Worm (Caenorhabditis elegans): Measurements from ENCODE around the gene ZK666.11.
"Not testable (repeated sequence)": the region's sequence is repeated elsewhere in the genome, so short reads cannot be mapped to it uniquely, and the experiment has no call there.

The ZK666.11 gene

ce11 chrII:10481824-10482556, at the start of gene ZK666.11, which contains the start of gene clec-60:
ZK666.11 (plus strand) TSS chrII:10482522.
clec-60 (minus strand) TSS chrII:10481874.
- TF ChIP-seq ztf-23 (GFP tag; IDR thresholded peaks at IDR 0.05) (no peak), T22C8.4 (GFP tag; IDR thresholded peaks at IDR 0.05) (no peak), flt-1 (GFP tag; IDR thresholded peaks at IDR 0.05) (no peak), tab-1 (GFP tag; IDR thresholded peaks at IDR 0.05) (no peak), ztf-29 (GFP tag; IDR thresholded peaks at IDR 0.05) (no peak), cog-1 (tag; optimal IDR thresholded peaks at IDR 0.05) (no peak), ref-1 (GFP tag; conservative IDR thresholded peaks at IDR 0.05) (no peak), klf-2 (GFP tag; conservative IDR thresholded peaks at IDR 0.05) (no peak), med-1 (GFP tag; optimal IDR thresholded peaks at IDR 0.05; ENCODE audit: insufficient read depth) (no peak)

ce11 chrII:10435836-10436235, 46.5 kb upstream of the ZK666.11 start, which contains the start of gene cut-4:
cut-4 (plus strand) TSS chrII:10436136.
- TF ChIP-seq ztf-23 (GFP tag; IDR thresholded peaks at IDR 0.05), result no peak
- no peak for TF ChIP-seq T22C8.4 (GFP tag; IDR thresholded peaks at IDR 0.05)
- TF ChIP-seq klf-2 (GFP tag; conservative IDR thresholded peaks at IDR 0.05), result no peak
- no peak for TF ChIP-seq med-1 (GFP tag; optimal IDR thresholded peaks at IDR 0.05; ENCODE audit: insufficient read depth)
- no peak for TF ChIP-seq ztf-29 (GFP tag; IDR thresholded peaks at IDR 0.05)
- no peak for TF ChIP-seq tab-1 (GFP tag; IDR thresholded peaks at IDR 0.05)
- no peak for TF ChIP-seq flt-1 (GFP tag; IDR thresholded peaks at IDR 0.05)
- TF ChIP-seq ref-1 (GFP tag; conservative IDR thresholded peaks at IDR 0.05), result no peak
- no peak for TF ChIP-seq cog-1 (tag; optimal IDR thresholded peaks at IDR 0.05)

- TF ChIP-seq klf-2 (GFP tag; conservative IDR thresholded peaks at IDR 0.05) (no peak), med-1 (GFP tag; optimal IDR thresholded peaks at IDR 0.05; ENCODE audit: insufficient read depth) (no peak), ztf-29 (GFP tag; IDR thresholded peaks at IDR 0.05) (no peak), ref-1 (GFP tag; conservative IDR thresholded peaks at IDR 0.05) (no peak), tab-1 (GFP tag; IDR thresholded peaks at IDR 0.05) (no peak), ztf-23 (GFP tag; IDR thresholded peaks at IDR 0.05) (no peak), flt-1 (GFP tag; IDR thresholded peaks at IDR 0.05) (no peak), T22C8.4 (GFP tag; IDR thresholded peaks at IDR 0.05) (no peak)
These were observed 44.5 kb upstream of the ZK666.11 start for ce11 chrII:10437840-10438239.

ce11 chrII:10439976-10440375, 42.3 kb upstream of the ZK666.11 start, which contains the start of gene E04D5.4:
E04D5.4 (plus strand) TSS chrII:10440276.
- TF ChIP-seq cog-1 (tag; optimal IDR thresholded peaks at IDR 0.05) (no peak), klf-2 (GFP tag; conservative IDR thresholded peaks at IDR 0.05) (no peak), ztf-23 (GFP tag; IDR thresholded peaks at IDR 0.05) (no peak), tab-1 (GFP tag; IDR thresholded peaks at IDR 0.05) (no peak), ref-1 (GFP tag; conservative IDR thresholded peaks at IDR 0.05) (no peak), med-1 (GFP tag; optimal IDR thresholded peaks at IDR 0.05; ENCODE audit: insufficient read depth) (no peak), T22C8.4 (GFP tag; IDR thresholded peaks at IDR 0.05) (no peak), flt-1 (GFP tag; IDR thresholded peaks at IDR 0.05) (no peak), ztf-29 (GFP tag; IDR thresholded peaks at IDR 0.05) (no peak)

ce11 chrII:10442846-10443245, 39.5 kb upstream of the ZK666.11 start, which contains the start of gene ZK673.1:
ZK673.1 (plus strand) TSS chrII:10443146.
- not testable (repeated sequence) for TF ChIP-seq flt-1 (GFP tag; IDR thresholded peaks at IDR 0.05); tab-1 (GFP tag; IDR thresholded peaks at IDR 0.05); klf-2 (GFP tag; conservative IDR thresholded peaks at IDR 0.05)

- TF ChIP-seq med-1 (GFP tag; optimal IDR thresholded peaks at IDR 0.05; ENCODE audit: insufficient read depth), result no peak
- no peak for TF ChIP-seq tab-1 (GFP tag; IDR thresholded peaks at IDR 0.05)
- no peak for TF ChIP-seq flt-1 (GFP tag; IDR thresholded peaks at IDR 0.05)
- TF ChIP-seq klf-2 (GFP tag; conservative IDR thresholded peaks at IDR 0.05), result no peak
- no peak for TF ChIP-seq ref-1 (GFP tag; conservative IDR thresholded peaks at IDR 0.05)
- TF ChIP-seq cog-1 (tag; optimal IDR thresholded peaks at IDR 0.05), result no peak
- TF ChIP-seq ztf-29 (GFP tag; IDR thresholded peaks at IDR 0.05), result no peak
- no peak for TF ChIP-seq ztf-23 (GFP tag; IDR thresholded peaks at IDR 0.05)
- no peak for TF ChIP-seq T22C8.4 (GFP tag; IDR thresholded peaks at IDR 0.05)
These were observed 38.4 kb upstream of the ZK666.11 start for ce11 chrII:10443898-10444297.

ce11 chrII:10444971-10445707, 37.2 kb upstream of the ZK666.11 start:
- TF ChIP-seq ztf-23 (GFP tag; IDR thresholded peaks at IDR 0.05) (no peak), T22C8.4 (GFP tag; IDR thresholded peaks at IDR 0.05) (no peak), ref-1 (GFP tag; conservative IDR thresholded peaks at IDR 0.05) (no peak), ztf-29 (GFP tag; IDR thresholded peaks at IDR 0.05) (no peak), cog-1 (tag; optimal IDR thresholded peaks at IDR 0.05) (no peak), tab-1 (GFP tag; IDR thresholded peaks at IDR 0.05) (no peak), med-1 (GFP tag; optimal IDR thresholded peaks at IDR 0.05; ENCODE audit: insufficient read depth) (no peak), flt-1 (GFP tag; IDR thresholded peaks at IDR 0.05) (no peak)

ce11 chrII:10445738-10446137, 36.6 kb upstream of the ZK666.11 start:
- TF ChIP-seq ref-1 (GFP tag; conservative IDR thresholded peaks at IDR 0.05) (no peak), tab-1 (GFP tag; IDR thresholded peaks at IDR 0.05) (no peak), T22C8.4 (GFP tag; IDR thresholded peaks at IDR 0.05) (no peak), med-1 (GFP tag; optimal IDR thresholded peaks at IDR 0.05; ENCODE audit: insufficient read depth) (no peak), ztf-29 (GFP tag; IDR thresholded peaks at IDR 0.05) (no peak), cog-1 (tag; optimal IDR thresholded peaks at IDR 0.05) (no peak), flt-1 (GFP tag; IDR thresholded peaks at IDR 0.05) (no peak), ztf-23 (GFP tag; IDR thresholded peaks at IDR 0.05) (no peak)

ce11 chrII:10446300-10446699, 36.0 kb upstream of the ZK666.11 start:
- TF ChIP-seq ztf-29 (GFP tag; IDR thresholded peaks at IDR 0.05), result no peak
- no peak for TF ChIP-seq klf-2 (GFP tag; conservative IDR thresholded peaks at IDR 0.05)
- no peak for TF ChIP-seq ref-1 (GFP tag; conservative IDR thresholded peaks at IDR 0.05)
- no peak for TF ChIP-seq flt-1 (GFP tag; IDR thresholded peaks at IDR 0.05)
- no peak for TF ChIP-seq cog-1 (tag; optimal IDR thresholded peaks at IDR 0.05)
- no peak for TF ChIP-seq med-1 (GFP tag; optimal IDR thresholded peaks at IDR 0.05; ENCODE audit: insufficient read depth)
- TF ChIP-seq T22C8.4 (GFP tag; IDR thresholded peaks at IDR 0.05), result no peak
- TF ChIP-seq tab-1 (GFP tag; IDR thresholded peaks at IDR 0.05), result no peak
- no peak for TF ChIP-seq ztf-23 (GFP tag; IDR thresholded peaks at IDR 0.05)
